Worm (Caenorhabditis elegans): ENCODE results near the gene syf-3.

ce11 chrV:5972582-5972981 is 32.8 kb downstream of the syf-3 start:
- TF ChIP-seq fkh-10 (GFP tag; optimal IDR thresholded peaks at IDR 0.05) (no peak), fos-1 (tag; optimal IDR thresholded peaks at IDR 0.05) (no peak), aly-2 (tag; optimal IDR thresholded peaks at IDR 0.05) (no peak), ceh-82 (tag; optimal IDR thresholded peaks at IDR 0.05) (no peak)
